Fruit fly (Drosophila melanogaster) whole organism, embryonic: ENCODE measurements around the gene GatB.

Experiments used
- Bgb ChIP-seq: fragments of 200-800 bp; sonication (Bioruptor generic); IDR thresholded peaks from 2 replicates; pipeline ENCODE4 v1.3.6; 2022; ENCODE audit warnings: missing biosample characterization, missing genetic modification characterization; ENCODE audit not compliant: partially characterized antibody
- CG11504 ChIP-seq: fragments of 200-800 bp; sonication (Bioruptor generic); optimal IDR thresholded peaks from 3 replicates; lab custom pipeline; 2019; ENCODE audit warnings: missing biosample characterization, mild to moderate bottlenecking, missing genetic modification characterization, moderate library complexity
- CG15479 ChIP-seq: fragments of 200-800 bp; sonication (Bioruptor generic); optimal IDR thresholded peaks from 3 replicates; lab custom pipeline; 2019; ENCODE audit warnings: missing biosample characterization, mild to moderate bottlenecking, missing genetic modification characterization, moderate library complexity
- CG17359 ChIP-seq: fragments of 200-800 bp; sonication (Bioruptor generic); optimal IDR thresholded peaks from 3 replicates; lab custom pipeline; 2018; ENCODE audit warnings: missing biosample characterization, mild to moderate bottlenecking, missing genetic modification characterization, moderate library complexity
- CG18476 ChIP-seq: fragments of 200-800 bp; sonication (Bioruptor generic); optimal IDR thresholded peaks from 2 replicates; lab custom pipeline; 2016; ENCODE audit warnings: missing biosample characterization, mild to moderate bottlenecking, missing genetic modification characterization
- CG18599 ChIP-seq: fragments of 200-800 bp; sonication (Bioruptor generic); optimal IDR thresholded peaks from 3 replicates; lab custom pipeline; 2017; ENCODE audit warnings: missing biosample characterization, missing genetic modification characterization, mild to moderate bottlenecking, moderate library complexity, missing genetic modification reagents
- CG18764 ChIP-seq: fragments of 200-800 bp; sonication (Bioruptor generic); optimal IDR thresholded peaks from 3 replicates; lab custom pipeline; 2016; ENCODE audit warnings: missing biosample characterization, missing genetic modification characterization
- CG4424 ChIP-seq: fragments of 200-800 bp; sonication (Bioruptor generic); optimal IDR thresholded peaks from 3 replicates; lab custom pipeline; 2016; ENCODE audit warnings: missing biosample characterization, missing genetic modification characterization
- CG4730 ChIP-seq: fragments of 200-800 bp; sonication (Bioruptor generic); IDR thresholded peaks from 2 replicates; pipeline ENCODE4 v1.3.6; 2022; ENCODE audit warnings: missing biosample characterization, missing genetic modification characterization
- CG6813 ChIP-seq: fragments of 200-800 bp; sonication (Bioruptor generic); optimal IDR thresholded peaks from 2 replicates; lab custom pipeline; 2017; ENCODE audit warnings: missing biosample characterization, missing genetic modification characterization, mild to moderate bottlenecking, moderate library complexity, missing genetic modification reagents
- CG7372 ChIP-seq: fragments of 200-800 bp; sonication (Bioruptor generic); IDR thresholded peaks from 2 replicates; pipeline ENCODE4 v1.3.6; 2022; ENCODE audit warnings: missing biosample characterization, missing genetic modification characterization
- CG7963 ChIP-seq: fragments of 200-800 bp; sonication (Bioruptor generic); IDR thresholded peaks from 3 replicates; pipeline ENCODE4 v1.3.6; 2022; ENCODE audit warnings: missing biosample characterization, missing genetic modification characterization; ENCODE audit not compliant: partially characterized antibody
- CG8089 ChIP-seq: fragments of 200-800 bp; sonication (Bioruptor generic); optimal IDR thresholded peaks from 3 replicates; lab custom pipeline; 2016; ENCODE audit warnings: missing biosample characterization, missing genetic modification characterization
- CG8944 ChIP-seq: fragments of 200-800 bp; sonication (Bioruptor generic); optimal IDR thresholded peaks from 3 replicates; lab custom pipeline; 2016; ENCODE audit warnings: missing biosample characterization, missing genetic modification characterization
- CG9797 ChIP-seq: fragments of 200-800 bp; sonication (Bioruptor generic); optimal IDR thresholded peaks from 3 replicates; lab custom pipeline; 2018; ENCODE audit warnings: missing biosample characterization, mild to moderate bottlenecking, missing genetic modification characterization
- Chrac-16 ChIP-seq: fragments of 200-800 bp; sonication (Bioruptor generic); optimal IDR thresholded peaks from 3 replicates; lab custom pipeline; 2016; ENCODE audit warnings: missing biosample characterization, missing genetic modification characterization
- D ChIP-seq, 2 experiments: fragments of 200-800 bp in 1 of 2; fragments of >200 bp in 1 of 2; sonication (Bioruptor generic) in 1 of 2; optimal IDR thresholded peaks; 2 replicates in 1 of 2; 3 replicates in 1 of 2; lab custom pipeline; 2017; ENCODE audit warnings: mild to moderate bottlenecking in 1 of 2, missing biosample characterization in 1 of 2, missing genetic modification characterization in 1 of 2, missing genetic modification reagents in 1 of 2
- Dp ChIP-seq: fragments of 200-800 bp; sonication (Bioruptor generic); optimal IDR thresholded peaks from 2 replicates; lab custom pipeline; 2018; ENCODE audit warnings: missing biosample characterization, mild to moderate bottlenecking, missing genetic modification characterization, moderate library complexity
- Drgx ChIP-seq: fragments of 200-800 bp; sonication (Bioruptor generic); IDR thresholded peaks from 2 replicates; pipeline ENCODE4 v1.3.6; 2022; ENCODE audit warnings: missing biosample characterization, missing genetic modification characterization
- Fer2 ChIP-seq: fragments of 200-800 bp; sonication (Bioruptor generic); optimal IDR thresholded peaks from 2 replicates; lab custom pipeline; 2018; ENCODE audit warnings: missing biosample characterization, mild to moderate bottlenecking, missing genetic modification characterization, moderate library complexity
- H15 ChIP-seq: fragments of 200-800 bp; sonication (Bioruptor generic); IDR thresholded peaks from 3 replicates; pipeline ENCODE4 v1.3.6; 2022; ENCODE audit warnings: missing biosample characterization, missing genetic modification characterization
- Meics ChIP-seq: fragments of 200-800 bp; sonication (Bioruptor generic); optimal IDR thresholded peaks from 2 replicates; lab custom pipeline; 2017; ENCODE audit warnings: missing biosample characterization, mild to moderate bottlenecking, missing genetic modification characterization
- Mrtf ChIP-seq: fragments of 200-800 bp; sonication (Bioruptor generic); IDR thresholded peaks from 3 replicates; pipeline ENCODE4 v1.3.6; 2022; ENCODE audit warnings: missing biosample characterization, missing genetic modification characterization
- NFAT ChIP-seq: fragments of 200-800 bp; sonication (Bioruptor generic); IDR thresholded peaks from 2 replicates; pipeline ENCODE4 v1.3.6; 2022; ENCODE audit warnings: missing biosample characterization, missing genetic modification characterization
- Oli ChIP-seq: fragments of 200-800 bp; sonication (Bioruptor generic); optimal IDR thresholded peaks from 2 replicates; lab custom pipeline; 2018; ENCODE audit warnings: missing biosample characterization, mild to moderate bottlenecking, missing genetic modification characterization, moderate library complexity
- Optix ChIP-seq: fragments of 200-800 bp; sonication (Bioruptor generic); IDR thresholded peaks from 3 replicates; pipeline ENCODE4 v1.3.6; 2022; ENCODE audit warnings: missing biosample characterization, missing genetic modification characterization
- Sry-δ ChIP-seq: fragments of 200-800 bp; sonication (Bioruptor generic); optimal IDR thresholded peaks from 2 replicates; lab custom pipeline; 2016; ENCODE audit warnings: missing biosample characterization, missing genetic modification characterization
- Stat92E ChIP-seq, 3 experiments: fragments of >200 bp in 2 of 3; fragments of 200-800 bp in 1 of 3; sonication (Bioruptor generic) in 1 of 3; optimal IDR thresholded peaks; 2 replicates each; lab custom pipeline; 2017 to 2019; ENCODE audit warnings: missing biosample characterization in 3 of 3, missing genetic modification characterization in 3 of 3, mild to moderate bottlenecking in 1 of 3, moderate library complexity in 1 of 3
- br ChIP-seq: fragments of >200 bp; optimal IDR thresholded peaks from 2 replicates; lab custom pipeline; 2017
- cg ChIP-seq: fragments of 200-800 bp; sonication (Bioruptor generic); optimal IDR thresholded peaks from 3 replicates; lab custom pipeline; 2019; ENCODE audit warnings: missing biosample characterization, mild to moderate bottlenecking, missing genetic modification characterization, moderate library complexity
- chn ChIP-seq: fragments of 200-800 bp; sonication (Bioruptor generic); optimal IDR thresholded peaks from 2 replicates; lab custom pipeline; 2016; ENCODE audit warnings: missing biosample characterization, missing genetic modification characterization
- ci ChIP-seq: fragments of 200-800 bp; sonication (Bioruptor generic); IDR thresholded peaks from 3 replicates; pipeline ENCODE4 v1.3.6; 2022; ENCODE audit warnings: missing biosample characterization, missing genetic modification characterization
- ewg ChIP-seq: fragments of 200-800 bp; sonication (Bioruptor generic); optimal IDR thresholded peaks from 3 replicates; lab custom pipeline; 2017; ENCODE audit warnings: mild to moderate bottlenecking, missing biosample characterization, missing genetic modification reagents, missing genetic modification characterization
- gce ChIP-seq: fragments of 200-800 bp; sonication (Bioruptor generic); IDR thresholded peaks from 3 replicates; pipeline ENCODE4 v1.3.6; 2022; ENCODE audit warnings: missing biosample characterization, missing genetic modification characterization
- knrl ChIP-seq: fragments of 200-800 bp; sonication (Bioruptor generic); IDR thresholded peaks from 3 replicates; pipeline ENCODE4 v1.3.6; 2022; ENCODE audit warnings: missing biosample characterization, missing genetic modification characterization; ENCODE audit not compliant: partially characterized antibody
- maf-S ChIP-seq: fragments of 200-800 bp; sonication (Bioruptor generic); optimal IDR thresholded peaks from 2 replicates; lab custom pipeline; 2016; ENCODE audit warnings: missing biosample characterization, missing genetic modification characterization
- oc ChIP-seq: fragments of 200-800 bp; sonication (Bioruptor generic); optimal IDR thresholded peaks from 2 replicates; lab custom pipeline; 2018; ENCODE audit warnings: missing biosample characterization, mild to moderate bottlenecking, missing genetic modification characterization, moderate library complexity
- phol ChIP-seq: fragments of 200-800 bp; sonication (Bioruptor generic); optimal IDR thresholded peaks from 3 replicates; lab custom pipeline; 2018; ENCODE audit warnings: missing biosample characterization, mild to moderate bottlenecking, missing genetic modification characterization, moderate library complexity
- psq ChIP-seq: fragments of 200-800 bp; sonication (Bioruptor generic); optimal IDR thresholded peaks from 2 replicates; lab custom pipeline; 2017; ENCODE audit warnings: missing biosample characterization, missing genetic modification characterization
- sc ChIP-seq, 3 experiments: fragments of >200 bp in 2 of 3; fragments of 200-800 bp in 1 of 3; sonication (Bioruptor generic) in 1 of 3; optimal IDR thresholded peaks; 2 replicates in 2 of 3; 3 replicates in 1 of 3; lab custom pipeline; 2017; ENCODE audit warnings: mild to moderate bottlenecking in 1 of 3, missing biosample characterization in 1 of 3, missing genetic modification characterization in 1 of 3, missing genetic modification reagents in 1 of 3
- seq ChIP-seq: fragments of 200-800 bp; sonication (Bioruptor generic); IDR thresholded peaks from 2 replicates; pipeline ENCODE4 v1.3.6; 2022; ENCODE audit warnings: missing biosample characterization, missing genetic modification characterization
- slbo ChIP-seq: fragments of 200-800 bp; sonication (Bioruptor generic); IDR thresholded peaks from 2 replicates; pipeline ENCODE4 v1.3.6; 2022; ENCODE audit warnings: missing biosample characterization, missing genetic modification characterization
- trh ChIP-seq: fragments of 200-800 bp; sonication (Bioruptor generic); optimal IDR thresholded peaks from 2 replicates; lab custom pipeline; 2016; ENCODE audit warnings: missing biosample characterization, missing genetic modification characterization
- unc-4 ChIP-seq: fragments of 200-800 bp; sonication (Bioruptor generic); IDR thresholded peaks from 2 replicates; pipeline ENCODE4 v1.3.6; 2022; ENCODE audit warnings: missing biosample characterization, missing genetic modification characterization; ENCODE audit not compliant: partially characterized antibody
- vfl ChIP-seq: fragments of 200-800 bp; sonication (Bioruptor generic); optimal IDR thresholded peaks from 2 replicates; lab custom pipeline; 2016; ENCODE audit warnings: missing biosample characterization, missing genetic modification characterization
- wor ChIP-seq: fragments of 200-800 bp; sonication (Bioruptor generic); IDR thresholded peaks from 2 replicates; pipeline ENCODE4 v1.3.6; 2022; ENCODE audit warnings: missing biosample characterization, missing genetic modification characterization

GatB gene

dm6 chr3R:24099039-24100026 lies 30.7 kb downstream of the GatB start (continued):
- peak; percentile 80 for TF ChIP-seq CG18599
- peak; percentile 61 for TF ChIP-seq ewg (GFP tag; lab: Kevin White, UChicago)
- TF ChIP-seq Meics (GFP tag; lab: Kevin White, UChicago) = peak; percentile 80
- no peak for TF ChIP-seq Fer2 (tag; lab: Kevin White, UChicago)
- TF ChIP-seq gce = peak; percentile 63; the same call in 2 of the 3 replicates
- no peak for TF ChIP-seq CG15479
- TF ChIP-seq trh (GFP tag; lab: Kevin White, UChicago) = peak; percentile 22
- no peak for TF ChIP-seq br (lab: Kevin White, UChicago)
- TF ChIP-seq CG4424 = peak; percentile 72
- peak; percentile 54 for TF ChIP-seq CG8089 (GFP tag; lab: Kevin White, UChicago)
- peak; percentile 79 for TF ChIP-seq maf-S (GFP tag; lab: Kevin White, UChicago)
- peak; percentile 81 for TF ChIP-seq Drgx (GFP tag; lab: Robert Waterston, UW)
- no peak for TF ChIP-seq Bgb (GFP tag; lab: Robert Waterston, UW)
- TF ChIP-seq Mrtf = peak; percentile 81
- TF ChIP-seq D (optimal IDR thresholded peaks at IDR 0.05; lab: Kevin White, UChicago) = no peak
- TF ChIP-seq D (GFP tag; optimal IDR thresholded peaks at IDR 0.05; lab: Kevin White, UChicago) = peak; percentile 45
- TF ChIP-seq oc (tag; lab: Kevin White, UChicago) = peak; percentile 77
- no peak for TF ChIP-seq CG9797 (GFP tag; lab: Kevin White, UChicago)
- peak; percentile 82 for TF ChIP-seq Oli (tag; lab: Kevin White, UChicago)
- TF ChIP-seq CG7963 = no peak
- TF ChIP-seq CG4730 (GFP tag; lab: Robert Waterston, UW) = peak; percentile 73
- TF ChIP-seq NFAT (GFP tag; lab: Robert Waterston, UW) = peak; percentile 74
- TF ChIP-seq psq = peak; percentile 57
- peak; percentile 86 for TF ChIP-seq H15 (GFP tag; lab: Robert Waterston, UW)
- no peak for TF ChIP-seq unc-4 (GFP tag; lab: Robert Waterston, UW)
- peak; percentile 44 for TF ChIP-seq Sry-δ (GFP tag; lab: Kevin White, UChicago)
- TF ChIP-seq CG11504 = peak; percentile 82
- TF ChIP-seq chn (GFP tag; lab: Kevin White, UChicago) = peak; percentile 84
- TF ChIP-seq knrl (GFP tag; lab: Robert Waterston, UW) = no peak
- TF ChIP-seq vfl (GFP tag; lab: Kevin White, UChicago) = peak; percentile 23
- peak; percentile 61; the same call in 1 of the 2 replicates for TF ChIP-seq wor (GFP tag; lab: Robert Waterston, UW)
- peak; percentile 85 for TF ChIP-seq seq (GFP tag; lab: Robert Waterston, UW)
- TF ChIP-seq CG18476 = peak; percentile 72
- TF ChIP-seq CG18764 = peak; percentile 65
- TF ChIP-seq CG17359 = peak; percentile 82
- TF ChIP-seq Chrac-16 (GFP tag; lab: Kevin White, UChicago) = peak; percentile 80
- TF ChIP-seq Stat92E (GFP tag; optimal IDR thresholded peaks at IDR 0.05; lab: Kevin White, UChicago) = no peak
- peak; percentile 70; the same call in 2 of the 3 replicates for TF ChIP-seq Optix (GFP tag; lab: Robert Waterston, UW)
- TF ChIP-seq Dp (GFP tag; lab: Kevin White, UChicago) = no peak
- TF ChIP-seq cg (GFP tag; lab: Kevin White, UChicago) = no peak
- peak; percentile 95 for TF ChIP-seq slbo (GFP tag; lab: Robert Waterston, UW)
- peak; percentile 78 for TF ChIP-seq CG7372 (GFP tag; lab: Robert Waterston, UW)
- peak; percentile 64 for TF ChIP-seq CG6813 (GFP tag; lab: Kevin White, UChicago)
- peak; percentile 70 for TF ChIP-seq CG8944 (GFP tag; lab: Kevin White, UChicago)
- peak; percentile 75 for TF ChIP-seq phol (tag; lab: Kevin White, UChicago)
- TF ChIP-seq ci = peak; percentile 92
- no peak for TF ChIP-seq sc (optimal IDR thresholded peaks at IDR 0.05; lab: Kevin White, UChicago)
- peak; percentile 60 for TF ChIP-seq sc (GFP tag; optimal IDR thresholded peaks at IDR 0.05; lab: Kevin White, UChicago)
